Fruit fly (Drosophila melanogaster) whole organism, prepupa: Measurements from ENCODE around the gene CG1622.
A peak's percentile ranks its signal among the peaks of the same experiment; 100 is the strongest.

Source experiments
- Blimp-1 ChIP-seq: fragments of 200-800 bp; sonication (Bioruptor generic); optimal IDR thresholded peaks from 3 replicates; lab custom pipeline; 2017; ENCODE audit warnings: missing biosample characterization, missing genetic modification characterization, mild to moderate bottlenecking, moderate library complexity, missing genetic modification reagents
- CG10631 ChIP-seq: fragments of 200-800 bp; sonication (Bioruptor generic); optimal IDR thresholded peaks from 2 replicates; lab custom pipeline; 2016; ENCODE audit warnings: missing biosample characterization, missing genetic modification characterization
- CG10669 ChIP-seq: fragments of 200-800 bp; sonication (Bioruptor generic); optimal IDR thresholded peaks from 3 replicates; lab custom pipeline; 2018; ENCODE audit warnings: missing biosample characterization, mild to moderate bottlenecking, missing genetic modification characterization, moderate library complexity
- CG11762 ChIP-seq: fragments of 200-800 bp; sonication (Bioruptor generic); optimal IDR thresholded peaks from 3 replicates; lab custom pipeline; 2016; ENCODE audit warnings: missing biosample characterization, missing genetic modification characterization; ENCODE audit not compliant: insufficient read depth
- CG11902 ChIP-seq: fragments of 200-800 bp; sonication (Bioruptor generic); optimal IDR thresholded peaks from 3 replicates; lab custom pipeline; 2016; ENCODE audit warnings: missing biosample characterization, missing genetic modification characterization
- CG15336 ChIP-seq: fragments of 200-800 bp; sonication (Bioruptor generic); IDR thresholded peaks from 2 replicates; pipeline ENCODE4 v1.3.6; 2022; ENCODE audit warnings: missing biosample characterization, missing genetic modification characterization
- CG1621 ChIP-seq: fragments of 200-800 bp; sonication (Bioruptor generic); optimal IDR thresholded peaks from 3 replicates; lab custom pipeline; 2018; ENCODE audit warnings: missing biosample characterization, mild to moderate bottlenecking, missing genetic modification characterization
- CG16779 ChIP-seq: fragments of 200-800 bp; sonication (Bioruptor generic); optimal IDR thresholded peaks from 3 replicates; lab custom pipeline; 2017; ENCODE audit warnings: missing biosample characterization, mild to moderate bottlenecking, missing genetic modification characterization
- CG3032 ChIP-seq: fragments of 200-800 bp; optimal IDR thresholded peaks from 2 replicates; lab custom pipeline; 2019; ENCODE audit warnings: missing biosample characterization, mild to moderate bottlenecking, missing genetic modification characterization, moderate library complexity
- CG31627 ChIP-seq: fragments of 200-800 bp; sonication (Bioruptor generic); optimal IDR thresholded peaks from 3 replicates; lab custom pipeline; 2016; ENCODE audit warnings: missing biosample characterization, missing genetic modification characterization
- CG32006 ChIP-seq: fragments of 200-800 bp; sonication (Bioruptor generic); optimal IDR thresholded peaks from 3 replicates; lab custom pipeline; 2017; ENCODE audit warnings: missing biosample characterization, mild to moderate bottlenecking, missing genetic modification characterization
- CG4318 ChIP-seq: fragments of 200-800 bp; sonication (Bioruptor generic); optimal IDR thresholded peaks from 3 replicates; lab custom pipeline; 2017; ENCODE audit warnings: missing biosample characterization, mild to moderate bottlenecking, missing genetic modification characterization
- CG6163 ChIP-seq: fragments of 200-800 bp; sonication (Bioruptor generic); IDR thresholded peaks from 3 replicates; pipeline ENCODE4 v1.3.6; 2022; ENCODE audit warnings: missing biosample characterization, missing genetic modification characterization
- CG6276 ChIP-seq: fragments of 200-800 bp; sonication (Bioruptor generic); optimal IDR thresholded peaks from 2 replicates; lab custom pipeline; 2017; ENCODE audit warnings: missing biosample characterization, mild to moderate bottlenecking, missing genetic modification characterization
- CG6792 ChIP-seq: fragments of 200-800 bp; sonication (Bioruptor generic); optimal IDR thresholded peaks from 3 replicates; lab custom pipeline; 2016; ENCODE audit warnings: missing biosample characterization, missing genetic modification characterization
- CG6854 ChIP-seq: fragments of 200-800 bp; sonication (Bioruptor generic); optimal IDR thresholded peaks from 2 replicates; lab custom pipeline; 2017; ENCODE audit warnings: missing biosample characterization, mild to moderate bottlenecking, missing genetic modification characterization
- CG7368 ChIP-seq: fragments of 200-800 bp; sonication (Bioruptor generic); optimal IDR thresholded peaks from 3 replicates; lab custom pipeline; 2016; ENCODE audit warnings: missing biosample characterization, missing genetic modification characterization
- CG8319 ChIP-seq: fragments of 200-800 bp; sonication (Bioruptor generic); optimal IDR thresholded peaks from 3 replicates; lab custom pipeline; 2016; ENCODE audit warnings: missing biosample characterization, missing genetic modification characterization
- CG8632 ChIP-seq: fragments of 200-800 bp; sonication (Bioruptor generic); optimal IDR thresholded peaks from 3 replicates; lab custom pipeline; 2016; ENCODE audit warnings: missing biosample characterization, missing genetic modification characterization
- CG9139 ChIP-seq: fragments of 200-800 bp; sonication (Bioruptor generic); optimal IDR thresholded peaks from 3 replicates; lab custom pipeline; 2017; ENCODE audit warnings: missing biosample characterization, mild to moderate bottlenecking, missing genetic modification characterization
- Eip75B ChIP-seq: fragments of 200-800 bp; sonication (Bioruptor generic); optimal IDR thresholded peaks from 3 replicates; lab custom pipeline; 2016; ENCODE audit warnings: missing biosample characterization, missing genetic modification characterization
- Eip78C ChIP-seq: fragments of 200-800 bp; sonication (Bioruptor generic); peaks from one replicate; lab custom pipeline; 2016; ENCODE audit warnings: missing biosample characterization, missing genetic modification characterization
- Eip93F ChIP-seq: fragments of 200-800 bp; sonication (Bioruptor generic); optimal IDR thresholded peaks from 2 replicates; lab custom pipeline; 2016; ENCODE audit warnings: missing biosample characterization, mild to moderate bottlenecking, missing genetic modification characterization
- Ets96B ChIP-seq: fragments of 200-800 bp; optimal IDR thresholded peaks from 2 replicates; lab custom pipeline; 2019; ENCODE audit warnings: missing biosample characterization, mild to moderate bottlenecking, missing genetic modification characterization, moderate library complexity
- Gug ChIP-seq: fragments of 200-800 bp; sonication (Bioruptor generic); IDR thresholded peaks from 2 replicates; pipeline ENCODE4 v1.3.6; 2022; ENCODE audit warnings: missing biosample characterization, missing genetic modification characterization
- Hr39 ChIP-seq: fragments of 200-800 bp; sonication (Bioruptor generic); optimal IDR thresholded peaks from 2 replicates; lab custom pipeline; 2016; ENCODE audit warnings: missing biosample characterization, missing genetic modification characterization
- Hr4 ChIP-seq: fragments of 200-800 bp; sonication (Bioruptor generic); optimal IDR thresholded peaks from 3 replicates; lab custom pipeline; 2016; ENCODE audit warnings: missing biosample characterization, missing genetic modification characterization
- Lpt ChIP-seq: fragments of 200-800 bp; sonication (Bioruptor generic); optimal IDR thresholded peaks from 3 replicates; lab custom pipeline; 2016; ENCODE audit warnings: missing biosample characterization, missing genetic modification characterization
- OdsH ChIP-seq: fragments of 200-800 bp; sonication (Bioruptor generic); optimal IDR thresholded peaks from 3 replicates; lab custom pipeline; 2016; ENCODE audit warnings: missing biosample characterization, missing genetic modification characterization
- Smox ChIP-seq: fragments of 200-800 bp; sonication (Bioruptor generic); optimal IDR thresholded peaks from 3 replicates; lab custom pipeline; 2016; ENCODE audit warnings: missing biosample characterization, missing genetic modification characterization
- Sox102F ChIP-seq: fragments of 200-800 bp; sonication (Bioruptor generic); optimal IDR thresholded peaks from 2 replicates; lab custom pipeline; 2016; ENCODE audit warnings: missing biosample characterization, mild to moderate bottlenecking, missing genetic modification characterization
- Sox14 ChIP-seq: fragments of 200-800 bp; sonication (Bioruptor generic); optimal IDR thresholded peaks from 3 replicates; lab custom pipeline; 2016; ENCODE audit warnings: missing biosample characterization, missing genetic modification characterization
- Sox15 ChIP-seq: fragments of 200-800 bp; sonication (Bioruptor generic); optimal IDR thresholded peaks from 3 replicates; lab custom pipeline; 2016; ENCODE audit warnings: missing biosample characterization, missing genetic modification characterization
- achi ChIP-seq: fragments of 200-800 bp; sonication (Bioruptor generic); optimal IDR thresholded peaks from 3 replicates; lab custom pipeline; 2016; ENCODE audit warnings: missing biosample characterization, missing genetic modification characterization
- cyc ChIP-seq: fragments of 200-800 bp; sonication (Bioruptor generic); optimal IDR thresholded peaks from 3 replicates; lab custom pipeline; 2016; ENCODE audit warnings: missing biosample characterization, missing genetic modification characterization
- dac ChIP-seq: fragments of 200-800 bp; sonication (Bioruptor generic); optimal IDR thresholded peaks from 2 replicates; lab custom pipeline; 2017; ENCODE audit warnings: missing biosample characterization, mild to moderate bottlenecking, missing genetic modification characterization
- dsx ChIP-seq: fragments of 200-800 bp; optimal IDR thresholded peaks from 3 replicates; lab custom pipeline; 2019; ENCODE audit warnings: missing biosample characterization, mild to moderate bottlenecking, missing genetic modification characterization, moderate library complexity; ENCODE audit not compliant: poor library complexity, severe bottlenecking
- eg ChIP-seq: fragments of 200-800 bp; sonication (Bioruptor generic); IDR thresholded peaks from 3 replicates; pipeline ENCODE4 v1.3.6; 2022; ENCODE audit warnings: missing biosample characterization, missing genetic modification characterization
- esn ChIP-seq: fragments of 200-800 bp; sonication (Bioruptor generic); optimal IDR thresholded peaks from 2 replicates; lab custom pipeline; 2016; ENCODE audit warnings: missing biosample characterization, mild to moderate bottlenecking, missing genetic modification characterization, moderate library complexity
- fd59A ChIP-seq: fragments of 200-800 bp; sonication (Bioruptor generic); optimal IDR thresholded peaks from 2 replicates; lab custom pipeline; 2017; ENCODE audit warnings: missing biosample characterization, mild to moderate bottlenecking, missing genetic modification characterization, missing genetic modification reagents
- fkh ChIP-seq: fragments of 200-800 bp; sonication (Bioruptor generic); optimal IDR thresholded peaks from 3 replicates; lab custom pipeline; 2017; ENCODE audit warnings: missing biosample characterization, mild to moderate bottlenecking, missing genetic modification characterization, moderate library complexity
- salr ChIP-seq, 2 experiments: fragments of 200-800 bp; sonication (Bioruptor generic); optimal IDR thresholded peaks; 3 replicates each; lab custom pipeline; 2016 to 2018; ENCODE audit warnings: missing biosample characterization in 2 of 2, missing genetic modification characterization in 2 of 2, mild to moderate bottlenecking in 1 of 2
- svp ChIP-seq: fragments of 200-800 bp; sonication (Bioruptor generic); peaks from one replicate; lab custom pipeline; 2016; ENCODE audit warnings: missing biosample characterization, missing genetic modification characterization
- topi ChIP-seq: fragments of 200-800 bp; sonication (Bioruptor generic); optimal IDR thresholded peaks from 3 replicates; lab custom pipeline; 2016; ENCODE audit warnings: missing biosample characterization, missing genetic modification characterization

The CG1622 gene

DNA sequence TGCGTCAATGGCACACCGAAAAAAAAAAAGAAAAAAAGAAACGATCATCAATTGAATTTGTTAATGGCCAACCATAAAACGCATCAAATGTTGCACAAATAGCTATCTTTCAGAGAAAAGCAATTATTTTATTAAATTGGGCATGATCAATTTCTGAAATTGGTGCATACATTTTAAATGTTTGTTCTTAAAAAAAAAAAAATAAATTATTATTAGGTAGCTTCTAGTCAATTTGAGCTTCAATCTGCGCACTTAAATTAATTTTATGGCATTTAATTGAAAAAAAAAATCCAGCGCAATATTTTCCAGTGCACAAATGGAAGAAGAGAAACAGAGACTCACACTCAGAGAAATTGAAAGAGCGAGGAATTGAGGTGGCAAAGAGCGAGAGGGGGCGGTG, 26.2 kb downstream of the CG1622 start (continued):
- TF ChIP-seq CG1621 (tag; lab: Kevin White, UChicago) (no peak), CG11902 (GFP tag; lab: Kevin White, UChicago) (peak; percentile 49), salr (GFP tag; optimal IDR thresholded peaks at IDR 0.05; lab: Kevin White, UChicago) (peak in 1 of 2 experiments; percentile 48), CG6163 (GFP tag; lab: Robert Waterston, UW) (peak; percentile 57; the same call in 1 of the 3 replicates), CG6276 (GFP tag; lab: Kevin White, UChicago) (peak; percentile 2), fd59A (GFP tag; lab: Kevin White, UChicago) (no peak), fkh (GFP tag; lab: Kevin White, UChicago) (no peak), achi (GFP tag; lab: Kevin White, UChicago) (peak; percentile 60), cyc (GFP tag; lab: Kevin White, UChicago) (peak; percentile 76), eg (peak; percentile 54), CG10669 (GFP tag; lab: Kevin White, UChicago) (peak; percentile 6), Sox102F (GFP tag; lab: Kevin White, UChicago) (peak; percentile 76), Lpt (GFP tag; lab: Kevin White, UChicago) (peak; percentile 37), CG15336 (peak; percentile 67), Eip78C (GFP tag; lab: Kevin White, UChicago) (peak; percentile 87), CG16779 (tag; lab: Kevin White, UChicago) (no peak), Sox15 (GFP tag; lab: Kevin White, UChicago) (peak; percentile 54), CG31627 (GFP tag; lab: Kevin White, UChicago) (peak; percentile 81), esn (GFP tag; lab: Kevin White, UChicago) (peak; percentile 85), Eip75B (GFP tag; lab: Kevin White, UChicago) (peak; percentile 43), dsx (no peak), Hr4 (peak; percentile 65)

DNA sequence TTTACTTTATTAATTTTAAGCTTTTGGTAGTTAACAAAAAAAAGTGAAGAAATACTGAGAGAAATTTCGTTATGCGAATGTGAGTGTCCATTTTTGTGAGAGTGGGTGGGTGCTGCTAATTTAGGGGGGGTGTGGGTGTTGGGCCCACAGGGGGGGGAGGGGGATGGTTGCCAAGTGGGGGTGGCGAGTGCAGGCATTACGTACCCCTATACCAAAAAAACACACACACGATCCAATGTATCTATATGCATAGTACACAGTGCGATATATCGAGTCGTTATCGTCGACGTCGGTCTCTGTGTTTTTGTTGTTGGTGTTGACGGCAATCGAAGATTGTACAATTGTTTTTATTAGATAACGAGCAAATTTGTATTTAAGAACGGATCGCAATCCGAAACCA, 26.6 kb downstream of the CG1622 start:
- no peak for TF ChIP-seq CG32006 (GFP tag; lab: Kevin White, UChicago)
- no peak for TF ChIP-seq CG7368 (GFP tag; lab: Kevin White, UChicago)
- no peak for TF ChIP-seq dac
- peak; percentile 77 for TF ChIP-seq fkh (GFP tag; lab: Kevin White, UChicago)

DNA sequence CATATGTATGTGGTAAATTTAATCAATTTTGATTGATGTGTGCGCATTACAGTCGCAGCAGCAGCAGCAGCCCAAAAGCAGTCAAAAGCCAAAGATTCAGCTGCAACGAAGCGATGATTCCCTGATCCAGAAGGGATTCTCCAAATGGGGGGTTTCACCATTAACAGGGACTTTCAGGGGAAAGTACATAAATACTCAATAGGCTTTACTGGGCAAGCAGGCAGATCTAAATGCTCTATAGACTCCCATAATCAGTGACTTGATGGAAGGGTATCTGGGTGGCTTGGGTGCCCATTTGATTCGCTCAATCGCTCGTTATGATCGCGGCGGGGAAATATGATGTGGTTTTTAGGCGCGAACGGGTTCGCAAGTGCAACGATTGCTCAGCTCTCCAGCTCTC, 28.4 kb downstream of the CG1622 start:
- TF ChIP-seq CG10631, result no peak
- no peak for TF ChIP-seq CG11762 (GFP tag; lab: Kevin White, UChicago)
- TF ChIP-seq CG8319, result no peak
- peak; percentile 54 for TF ChIP-seq CG31627 (GFP tag; lab: Kevin White, UChicago)
- TF ChIP-seq CG6276 (GFP tag; lab: Kevin White, UChicago), result peak; percentile 47
- TF ChIP-seq CG3032 (tag; lab: Kevin White, UChicago), result no peak
- peak; percentile 2 for TF ChIP-seq Sox15 (GFP tag; lab: Kevin White, UChicago)
- TF ChIP-seq dsx, result no peak
- no peak for TF ChIP-seq CG4318 (GFP tag; lab: Kevin White, UChicago)
- no peak for TF ChIP-seq Ets96B (tag; lab: Kevin White, UChicago)
- TF ChIP-seq Sox14 (GFP tag; lab: Kevin White, UChicago), result no peak
- TF ChIP-seq Sox102F (GFP tag; lab: Kevin White, UChicago), result peak; percentile 12
- TF ChIP-seq OdsH (GFP tag; lab: Kevin White, UChicago), result peak; percentile 7
- no peak for TF ChIP-seq Eip75B (GFP tag; lab: Kevin White, UChicago)
- no peak for TF ChIP-seq CG1621 (tag; lab: Kevin White, UChicago)
- no peak for TF ChIP-seq CG6854
- TF ChIP-seq Eip78C (GFP tag; lab: Kevin White, UChicago), result peak; percentile 51
- no peak for TF ChIP-seq Eip93F (GFP tag; lab: Kevin White, UChicago)
- peak; percentile 51 for TF ChIP-seq Hr39 (GFP tag; lab: Kevin White, UChicago)
- no peak for TF ChIP-seq CG16779 (tag; lab: Kevin White, UChicago)
- TF ChIP-seq svp, result peak; percentile 80
- TF ChIP-seq topi, result peak; percentile 6
- TF ChIP-seq CG8632 (GFP tag; lab: Kevin White, UChicago), result no peak
- peak; percentile 43 for TF ChIP-seq CG32006 (GFP tag; lab: Kevin White, UChicago)
- TF ChIP-seq CG9139 (GFP tag; lab: Kevin White, UChicago), result no peak
- peak; percentile 29 for TF ChIP-seq cyc (GFP tag; lab: Kevin White, UChicago)
- peak; percentile 40 for TF ChIP-seq esn (GFP tag; lab: Kevin White, UChicago)
- peak; percentile 31; the same call in 1 of the 3 replicates for TF ChIP-seq CG6163 (GFP tag; lab: Robert Waterston, UW)
- no peak for TF ChIP-seq salr (GFP tag; optimal IDR thresholded peaks at IDR 0.05; lab: Kevin White, UChicago)
- TF ChIP-seq Lpt (GFP tag; lab: Kevin White, UChicago), result no peak
- TF ChIP-seq CG15336, result peak; percentile 53
- no peak for TF ChIP-seq CG6792
- TF ChIP-seq Gug (GFP tag; lab: Robert Waterston, UW), result no peak
- TF ChIP-seq dac, result no peak
- TF ChIP-seq fd59A (GFP tag; lab: Kevin White, UChicago), result no peak
- no peak for TF ChIP-seq Blimp-1 (GFP tag; lab: Kevin White, UChicago)
- no peak for TF ChIP-seq CG10669 (GFP tag; lab: Kevin White, UChicago)
- peak; percentile 17 for TF ChIP-seq Smox (GFP tag; lab: Kevin White, UChicago)
